Worm (Caenorhabditis elegans): ENCODE data around the gene grl-4.

Gene grl-4

DNA sequence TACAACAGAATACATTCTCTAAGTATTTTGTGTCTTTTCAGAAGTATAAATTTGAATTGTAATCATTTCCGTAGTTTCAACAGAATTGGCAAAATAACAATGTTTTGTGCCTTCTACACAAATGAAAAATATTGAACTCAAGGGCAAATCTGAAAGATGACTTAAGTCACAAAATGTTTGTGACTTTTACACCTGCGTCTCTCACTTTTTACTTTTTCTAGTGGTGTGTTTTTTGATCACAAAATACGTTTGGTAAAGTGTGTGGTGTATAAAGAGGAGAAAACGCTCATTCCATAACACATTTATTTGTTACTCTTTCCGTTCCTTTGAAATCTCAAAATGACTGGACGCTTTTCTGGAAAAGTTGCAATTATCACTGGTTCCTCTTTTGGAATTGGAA lies 50.0 kb downstream of the grl-4 start, which contains the start of gene C06E4.3:
C06E4.3 (plus strand) TSS at position 289 of the 400 bp plus-strand sequence.
- TF ChIP-seq ceh-43 (GFP tag; optimal IDR thresholded peaks at IDR 0.05), result no peak
- no peak for TF ChIP-seq sptf-1 (tag; optimal IDR thresholded peaks at IDR 0.05)
- no peak for TF ChIP-seq nhr-76 (tag; optimal IDR thresholded peaks at IDR 0.05)
- no peak for TF ChIP-seq lsy-2 (tag; optimal IDR thresholded peaks at IDR 0.05)
- no peak for TF ChIP-seq elt-1 (tag; optimal IDR thresholded peaks at IDR 0.05; ENCODE audit: borderline replicate concordance, insufficient read depth)
- no peak for TF ChIP-seq hlh-1 (tag; optimal IDR thresholded peaks at IDR 0.05)
- no peak for TF ChIP-seq ceh-83 (GFP tag; optimal IDR thresholded peaks at IDR 0.05)
- no peak for TF ChIP-seq snpc-4 (tag; optimal IDR thresholded peaks at IDR 0.05)

All from whole organism, mixed stage, embryonic.